Fruit fly (Drosophila melanogaster): ENCODE results near the gene CG4884.
A peak's percentile ranks its signal among the peaks of the same experiment; 100 is the strongest.

The CG4884 gene

DNA sequence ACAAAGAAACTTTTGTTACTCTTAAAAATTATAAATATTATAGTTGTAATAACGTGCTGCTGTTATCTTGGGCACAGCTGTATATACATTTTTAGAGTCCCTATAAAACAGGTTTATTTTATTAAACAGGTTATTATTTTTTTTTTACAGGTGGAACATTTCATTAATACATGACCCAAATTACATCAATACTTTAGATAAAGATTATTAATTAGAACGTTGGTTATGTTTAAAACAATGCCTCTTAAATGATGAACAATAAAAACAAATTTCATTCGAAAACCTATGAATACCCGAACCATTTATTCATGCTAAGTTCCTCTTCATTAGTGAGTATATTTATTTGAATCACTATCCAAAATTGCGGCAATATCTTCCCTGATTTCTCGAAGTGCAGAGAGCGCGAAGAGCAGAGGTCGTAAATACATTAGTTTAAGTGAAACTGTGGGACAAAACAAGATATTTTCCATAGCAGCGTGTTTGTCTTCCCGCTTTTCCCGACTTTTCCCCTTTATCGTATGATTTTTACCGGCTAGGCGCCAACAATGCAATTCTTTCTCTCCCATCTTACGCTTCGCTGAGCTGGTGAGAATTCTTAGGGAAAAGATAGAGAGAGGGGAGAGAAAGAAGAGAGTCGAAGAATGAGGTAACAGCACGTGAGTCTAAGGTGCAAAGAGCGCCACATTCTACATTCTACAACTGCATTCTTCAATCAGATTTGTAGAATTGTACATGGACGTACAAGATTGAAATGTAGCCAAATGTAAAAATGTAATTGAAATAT is 29.8 kb upstream of the CG4884 start (continued):
- TF ChIP-seq CG6163 (GFP tag; IDR thresholded peaks at IDR 0.05) (peak; percentile 69), Hr4 (GFP tag; optimal IDR thresholded peaks at IDR 0.05) (peak; percentile 50), lz (GFP tag; optimal IDR thresholded peaks at IDR 0.05) (no peak), spab (GFP tag; optimal IDR thresholded peaks at IDR 0.05) (no peak), Lpt (GFP tag; optimal IDR thresholded peaks at IDR 0.05) (no peak), pdm3 (GFP tag; optimal IDR thresholded peaks at IDR 0.05) (peak; percentile 11), achi (GFP tag; optimal IDR thresholded peaks at IDR 0.05) (peak; percentile 19), CG3919 (GFP tag; optimal IDR thresholded peaks at IDR 0.05) (peak; percentile 21), CG15336 (GFP tag; IDR thresholded peaks at IDR 0.05) (peak; percentile 59), CG8119 (GFP tag; IDR thresholded peaks at IDR 0.05) (peak; percentile 53; the same call in 2 of the 3 replicates), CG32006 (GFP tag; optimal IDR thresholded peaks at IDR 0.05) (peak; percentile 85), Sox14 (GFP tag; optimal IDR thresholded peaks at IDR 0.05) (peak; percentile 44), eg (GFP tag; IDR thresholded peaks at IDR 0.05) (peak; percentile 76), fd59A (GFP tag; optimal IDR thresholded peaks at IDR 0.05) (no peak), Eip78C (GFP tag) (peak; percentile 72), topi (GFP tag; optimal IDR thresholded peaks at IDR 0.05) (peak; percentile 39), CG1621 (tag; optimal IDR thresholded peaks at IDR 0.05) (peak; percentile 7), Sox102F (GFP tag; optimal IDR thresholded peaks at IDR 0.05) (no peak), ss (GFP tag; optimal IDR thresholded peaks at IDR 0.05) (no peak)

DNA sequence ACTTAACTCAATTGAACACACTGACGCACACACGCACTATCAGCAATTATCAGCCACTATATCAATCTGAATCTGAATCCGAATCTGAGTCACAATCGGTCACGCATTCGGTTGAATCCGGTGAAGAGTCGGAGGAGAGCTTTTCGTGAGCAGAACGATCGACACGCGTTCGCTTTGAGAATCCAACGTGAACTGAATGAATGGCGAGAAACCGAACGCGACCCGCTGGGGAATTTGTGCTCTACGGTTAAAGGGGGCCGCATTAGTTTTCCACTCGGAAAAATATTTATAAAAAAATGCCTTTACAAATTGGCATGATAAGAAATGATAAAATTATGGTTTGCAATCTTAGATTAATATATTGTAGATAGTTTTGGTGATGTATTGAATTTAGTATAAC is 29.1 kb upstream of the CG4884 start, which contains the start of gene betaTub97EF:
Gene betaTub97EF (minus strand): TSS at position 196 of the 400 bp plus-strand sequence.
- TF ChIP-seq spab (GFP tag; optimal IDR thresholded peaks at IDR 0.05) (no peak), CG6808 (GFP tag; optimal IDR thresholded peaks at IDR 0.05) (no peak), Gug (GFP tag; IDR thresholded peaks at IDR 0.05) (peak; percentile 42), pdm3 (GFP tag; optimal IDR thresholded peaks at IDR 0.05) (peak; percentile 16), cyc (GFP tag; optimal IDR thresholded peaks at IDR 0.05) (no peak), CG6163 (GFP tag; IDR thresholded peaks at IDR 0.05) (peak; percentile 36; the same call in 1 of the 3 replicates), achi (GFP tag; optimal IDR thresholded peaks at IDR 0.05) (no peak), Met (GFP tag; optimal IDR thresholded peaks at IDR 0.05) (no peak), Sox14 (GFP tag; optimal IDR thresholded peaks at IDR 0.05) (no peak), ss (GFP tag; optimal IDR thresholded peaks at IDR 0.05) (no peak), CG16779 (tag; optimal IDR thresholded peaks at IDR 0.05) (no peak), Eip78C (GFP tag) (peak; percentile 69), esn (GFP tag; optimal IDR thresholded peaks at IDR 0.05) (no peak), topi (GFP tag; optimal IDR thresholded peaks at IDR 0.05) (no peak), CG11294 (GFP tag; IDR thresholded peaks at IDR 0.05) (peak; percentile 60), eg (GFP tag; IDR thresholded peaks at IDR 0.05) (peak; percentile 45; the same call in 2 of the 3 replicates), Ets96B (tag; optimal IDR thresholded peaks at IDR 0.05) (no peak), CG15336 (GFP tag; IDR thresholded peaks at IDR 0.05) (no peak), net (GFP tag; optimal IDR thresholded peaks at IDR 0.05) (no peak), CG6792 (GFP tag; optimal IDR thresholded peaks at IDR 0.05) (no peak), Blimp-1 (GFP tag; optimal IDR thresholded peaks at IDR 0.05) (no peak), fd59A (GFP tag; optimal IDR thresholded peaks at IDR 0.05) (no peak)

DNA sequence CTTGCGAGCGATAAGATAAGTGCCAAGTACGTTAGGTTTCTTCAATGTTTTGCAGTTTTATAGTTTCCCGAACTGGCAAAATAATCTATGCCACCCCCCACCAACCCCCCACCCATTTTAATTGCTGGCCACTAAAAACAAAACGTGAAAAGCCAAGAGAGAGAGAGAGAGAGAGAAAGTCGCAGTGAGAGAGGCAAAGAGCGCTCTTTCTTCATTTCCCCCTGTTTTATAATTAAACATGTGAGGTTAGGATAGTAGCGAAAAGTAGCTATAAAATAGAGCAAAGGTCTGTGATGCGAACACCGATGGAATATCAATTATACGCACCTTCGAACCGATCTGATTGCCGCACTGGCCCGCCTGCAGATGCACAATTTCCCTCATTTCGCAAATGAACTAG is 28.7 kb upstream of the CG4884 start:
- no peak for TF ChIP-seq Ets96B (tag; optimal IDR thresholded peaks at IDR 0.05)
- TF ChIP-seq topi (GFP tag; optimal IDR thresholded peaks at IDR 0.05): no peak
- no peak for TF ChIP-seq Hr39 (GFP tag; optimal IDR thresholded peaks at IDR 0.05)
- TF ChIP-seq pdm3 (GFP tag; optimal IDR thresholded peaks at IDR 0.05): no peak
- no peak for TF ChIP-seq CG3919 (GFP tag; optimal IDR thresholded peaks at IDR 0.05)

DNA sequence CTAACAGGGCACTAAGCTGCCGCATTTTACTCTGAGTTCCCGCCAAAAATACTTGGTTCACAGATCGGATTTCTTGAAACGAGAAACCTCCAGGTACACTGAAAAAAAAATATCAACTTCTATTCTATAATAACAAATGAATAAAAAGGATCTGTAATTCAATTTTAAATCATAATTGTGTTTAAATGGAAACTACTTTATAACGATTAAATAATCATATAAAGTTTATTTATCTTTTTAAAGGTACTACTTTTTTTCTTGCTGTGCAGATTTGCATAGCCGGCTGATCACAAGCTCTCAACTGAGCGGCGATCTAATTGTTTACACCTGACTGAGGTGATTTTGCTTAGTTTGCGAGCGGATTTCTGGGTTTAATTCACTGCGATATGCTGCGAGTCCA is 28.3 kb upstream of the CG4884 start:
- TF ChIP-seq CG6854 (GFP tag; optimal IDR thresholded peaks at IDR 0.05) (no peak), Smox (GFP tag; optimal IDR thresholded peaks at IDR 0.05) (peak; percentile 30), net (GFP tag; optimal IDR thresholded peaks at IDR 0.05) (peak; percentile 31), Hr4 (GFP tag; optimal IDR thresholded peaks at IDR 0.05) (peak; percentile 61), Ets21C (GFP tag; optimal IDR thresholded peaks at IDR 0.05) (no peak), CG11294 (GFP tag; IDR thresholded peaks at IDR 0.05) (peak; percentile 57; the same call in 1 of the 2 replicates), fkh (GFP tag; optimal IDR thresholded peaks at IDR 0.05) (peak; percentile 31), dac (GFP tag; optimal IDR thresholded peaks at IDR 0.05) (peak; percentile 43), CG8632 (GFP tag; optimal IDR thresholded peaks at IDR 0.05) (peak; percentile 46), Sox15 (GFP tag; optimal IDR thresholded peaks at IDR 0.05) (peak; percentile 9), OdsH (GFP tag; optimal IDR thresholded peaks at IDR 0.05) (peak; percentile 60), Ets96B (tag; optimal IDR thresholded peaks at IDR 0.05) (peak; percentile 27), Gug (GFP tag; IDR thresholded peaks at IDR 0.05) (peak; percentile 57), cyc (GFP tag; optimal IDR thresholded peaks at IDR 0.05) (no peak), salr (GFP tag; optimal IDR thresholded peaks at IDR 0.05) (peak in 1 of 2 experiments; percentile 52), fd85E (GFP tag; optimal IDR thresholded peaks at IDR 0.05) (no peak), CG31627 (GFP tag; optimal IDR thresholded peaks at IDR 0.05) (no peak), fd59A (GFP tag; optimal IDR thresholded peaks at IDR 0.05) (no peak), achi (GFP tag; optimal IDR thresholded peaks at IDR 0.05) (peak; percentile 53), CG6792 (GFP tag; optimal IDR thresholded peaks at IDR 0.05) (peak; percentile 40)
